Worm (Caenorhabditis elegans) whole organism, L3 larva: ENCODE results near the gene prx-1.

Experiments used
- ceh-16 ChIP-seq: sonication (generic microtip); optimal IDR thresholded peaks from 2 replicates; lab custom pipeline; 2017; ENCODE audit warnings: missing biosample characterization, missing genetic modification characterization
- ceh-28 ChIP-seq: fragments of 150-350 bp; optimal IDR thresholded peaks from 2 replicates; lab custom pipeline; 2014; ENCODE audit warnings: missing biosample characterization, missing genetic modification reagents, missing genetic modification characterization
- ceh-9 ChIP-seq: sonication (generic microtip); optimal IDR thresholded peaks from 2 replicates; lab custom pipeline; 2018; ENCODE audit warnings: missing biosample characterization, missing genetic modification characterization
- fkh-2 ChIP-seq: fragments of 150-350 bp; optimal IDR thresholded peaks from 2 replicates; lab custom pipeline; 2014; ENCODE audit warnings: missing biosample characterization, missing genetic modification reagents, missing genetic modification characterization
- hmg-11 ChIP-seq: sonication (generic microtip); optimal IDR thresholded peaks from 2 replicates; lab custom pipeline; 2016; ENCODE audit warnings: missing genetic modification characterization, missing compliant biosample characterization
- lsy-12 ChIP-seq: sonication (generic microtip); optimal IDR thresholded peaks from 2 replicates; lab custom pipeline; 2016; ENCODE audit warnings: mild to moderate bottlenecking, missing genetic modification characterization, missing compliant biosample characterization
- nhr-11 ChIP-seq: fragments of 150-350 bp; optimal IDR thresholded peaks from 2 replicates; lab custom pipeline; 2014; ENCODE audit warnings: missing biosample characterization, missing genetic modification characterization
- nhr-12 ChIP-seq: fragments of 150-350 bp; optimal IDR thresholded peaks from 2 replicates; lab custom pipeline; 2014; ENCODE audit warnings: missing biosample characterization, missing genetic modification characterization
- nhr-23 ChIP-seq: fragments of 150-350 bp; optimal IDR thresholded peaks from 2 replicates; lab custom pipeline; 2014; ENCODE audit warnings: missing biosample characterization, missing genetic modification reagents, missing genetic modification characterization
- nhr-237 ChIP-seq: fragments of 150-350 bp; optimal IDR thresholded peaks from 2 replicates; lab custom pipeline; 2014; ENCODE audit warnings: missing biosample characterization, missing genetic modification characterization
- nhr-77 ChIP-seq: fragments of 150-350 bp; optimal IDR thresholded peaks from 2 replicates; lab custom pipeline; 2014; ENCODE audit warnings: missing biosample characterization, missing genetic modification characterization
- sea-2 ChIP-seq: fragments of 150-350 bp; sonication (generic microtip); optimal IDR thresholded peaks from 4 replicates; lab custom pipeline; 2014; ENCODE audit warnings: missing biosample characterization, missing genetic modification reagents, missing genetic modification characterization
- skn-1 ChIP-seq: fragments of 150-350 bp; optimal IDR thresholded peaks from 2 replicates; lab custom pipeline; 2014; ENCODE audit warnings: missing biosample characterization, missing genetic modification characterization
- unc-62 ChIP-seq: fragments of 150-350 bp; sonication (generic microtip); optimal IDR thresholded peaks from 4 replicates; lab custom pipeline; 2014; ENCODE audit warnings: missing biosample characterization, missing genetic modification reagents, missing genetic modification characterization
- zag-1 ChIP-seq: fragments of 150-350 bp; optimal IDR thresholded peaks from 2 replicates; lab custom pipeline; 2014; ENCODE audit warnings: missing biosample characterization, missing genetic modification characterization

Gene prx-1

DNA sequence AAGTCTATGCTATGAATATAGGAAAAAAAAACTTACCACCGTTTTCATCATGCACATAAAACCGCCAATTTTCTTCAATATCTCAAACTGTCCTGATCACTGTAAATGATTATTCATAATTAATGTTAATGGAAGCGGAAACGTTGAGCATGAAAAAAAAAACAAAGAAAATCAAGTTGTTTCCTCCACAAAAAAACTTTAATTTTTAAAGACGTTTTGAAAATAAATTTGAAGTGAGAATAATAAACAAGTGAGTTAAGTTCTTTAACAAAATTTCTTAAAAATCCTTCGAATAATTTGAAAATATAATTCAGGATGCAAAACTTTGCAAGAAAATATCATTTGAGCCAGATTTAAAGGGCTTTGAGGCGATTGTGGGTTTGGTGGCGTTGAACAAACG, 56.6 kb downstream of the prx-1 start, which contains the start of gene irk-3:
Gene irk-3 (minus strand): TSS at position 101 of the 400 bp plus-strand sequence.
- TF ChIP-seq nhr-77 (tag; lab: Kevin White, UChicago) (no peak), ceh-9 (no peak), lsy-12 (tag; lab: Kevin White, UChicago) (no peak), fkh-2 (tag; lab: Kevin White, UChicago) (no peak), nhr-12 (tag; lab: Kevin White, UChicago) (no peak), skn-1 (tag; lab: Kevin White, UChicago) (no peak), nhr-237 (tag; lab: Kevin White, UChicago) (no peak), hmg-11 (tag; lab: Kevin White, UChicago) (no peak), nhr-11 (tag; lab: Kevin White, UChicago) (no peak), zag-1 (tag; lab: Kevin White, UChicago) (no peak), nhr-23 (no peak), unc-62 (GFP tag; lab: Kevin White, UChicago) (no peak), ceh-28 (no peak), sea-2 (GFP tag; lab: Kevin White, UChicago) (no peak), ceh-16 (tag; lab: Kevin White, UChicago) (no peak)
